Worm (Caenorhabditis elegans): Measurements from ENCODE around the gene Y23B4A.1.

ce11 chrX:5868030-5868429 is 49.2 kb downstream of the Y23B4A.1 start:
- TF ChIP-seq flt-1 (GFP tag; IDR thresholded peaks at IDR 0.05) (no peak), klf-2 (GFP tag; conservative IDR thresholded peaks at IDR 0.05) (no peak), ztf-23 (GFP tag; IDR thresholded peaks at IDR 0.05) (no peak), ztf-29 (GFP tag; IDR thresholded peaks at IDR 0.05) (no peak), T22C8.4 (GFP tag; IDR thresholded peaks at IDR 0.05) (no peak)

Data from whole organism, midembryonic.